Worm (Caenorhabditis elegans): Measurements from ENCODE around the gene F45E6.1.

The F45E6.1 gene

ce11 chrX:12477341-12477740 lies at the start of gene F45E6.1:
TSS of gene F45E6.1 (minus strand) at chrX:12477441.
- no peak for TF ChIP-seq tbx-37 (GFP tag; conservative IDR thresholded peaks at IDR 0.05)
- no peak for TF ChIP-seq sea-1 (GFP tag; conservative IDR thresholded peaks at IDR 0.05)
- no peak for TF ChIP-seq tra-4 (tag; optimal IDR thresholded peaks at IDR 0.05)
- no peak for TF ChIP-seq ama-1 (optimal IDR thresholded peaks at IDR 0.05)
- TF ChIP-seq hmg-4 (GFP tag; optimal IDR thresholded peaks at IDR 0.05): no peak
- TF ChIP-seq ets-7 (tag; optimal IDR thresholded peaks at IDR 0.05): no peak
- TF ChIP-seq ceh-13 (GFP tag; optimal IDR thresholded peaks at IDR 0.05): no peak
- no peak for TF ChIP-seq flt-1 (GFP tag; IDR thresholded peaks at IDR 0.05)
- no peak for TF ChIP-seq scrt-1 (GFP tag; IDR thresholded peaks at IDR 0.05)
- TF ChIP-seq tbx-11 (GFP tag; IDR thresholded peaks at IDR 0.05): no peak
- no peak for TF ChIP-seq hmbx-1 (tag; optimal IDR thresholded peaks at IDR 0.05)
- TF ChIP-seq F13C5.2 (tag; optimal IDR thresholded peaks at IDR 0.05): no peak
- TF ChIP-seq aly-1 (tag; optimal IDR thresholded peaks at IDR 0.05): no peak

ce11 chrX:12525359-12525839 lies 48.2 kb upstream of the F45E6.1 start, which contains the start of gene scd-1:
TSS of gene scd-1 (minus strand) at chrX:12525789.
- TF ChIP-seq pes-1 (GFP tag; IDR thresholded peaks at IDR 0.05) (no peak), ceh-13 (GFP tag; optimal IDR thresholded peaks at IDR 0.05) (no peak), sea-1 (GFP tag; conservative IDR thresholded peaks at IDR 0.05) (no peak), hmbx-1 (tag; optimal IDR thresholded peaks at IDR 0.05) (no peak), B0310.2 (tag; optimal IDR thresholded peaks at IDR 0.05) (no peak), flt-1 (GFP tag; IDR thresholded peaks at IDR 0.05) (no peak), hnd-1 (tag; optimal IDR thresholded peaks at IDR 0.05) (no peak)

- TF ChIP-seq pes-1 (GFP tag; IDR thresholded peaks at IDR 0.05) (no peak), ceh-36 (tag; optimal IDR thresholded peaks at IDR 0.05) (peak; percentile 28)
Observed at ce11 chrX:12524514-12524913, 47.3 kb upstream of the F45E6.1 start.

ce11 chrX:12523071-12523483 lies 45.8 kb upstream of the F45E6.1 start:
- TF ChIP-seq hnd-1 (tag; optimal IDR thresholded peaks at IDR 0.05) (no peak), ets-7 (tag; optimal IDR thresholded peaks at IDR 0.05) (no peak), tbx-11 (GFP tag; IDR thresholded peaks at IDR 0.05) (no peak), pes-1 (GFP tag; IDR thresholded peaks at IDR 0.05) (no peak), scrt-1 (GFP tag; IDR thresholded peaks at IDR 0.05) (no peak), flt-1 (GFP tag; IDR thresholded peaks at IDR 0.05) (no peak), ceh-13 (GFP tag; optimal IDR thresholded peaks at IDR 0.05) (no peak), F13C5.2 (tag; optimal IDR thresholded peaks at IDR 0.05) (no peak), tbx-37 (GFP tag; conservative IDR thresholded peaks at IDR 0.05) (no peak), ceh-36 (tag; optimal IDR thresholded peaks at IDR 0.05) (no peak), B0310.2 (tag; optimal IDR thresholded peaks at IDR 0.05) (no peak), tra-4 (tag; optimal IDR thresholded peaks at IDR 0.05) (no peak), hmg-4 (GFP tag; optimal IDR thresholded peaks at IDR 0.05) (no peak), sea-1 (GFP tag; conservative IDR thresholded peaks at IDR 0.05) (no peak), aly-1 (tag; optimal IDR thresholded peaks at IDR 0.05) (no peak), hmbx-1 (tag; optimal IDR thresholded peaks at IDR 0.05) (no peak), ama-1 (optimal IDR thresholded peaks at IDR 0.05) (no peak)

ce11 chrX:12518982-12519381 lies 41.7 kb upstream of the F45E6.1 start:
- TF ChIP-seq pes-1 (GFP tag; IDR thresholded peaks at IDR 0.05) (no peak), aly-1 (tag; optimal IDR thresholded peaks at IDR 0.05) (no peak), hnd-1 (tag; optimal IDR thresholded peaks at IDR 0.05) (no peak), F13C5.2 (tag; optimal IDR thresholded peaks at IDR 0.05) (no peak), tbx-11 (GFP tag; IDR thresholded peaks at IDR 0.05) (no peak), flt-1 (GFP tag; IDR thresholded peaks at IDR 0.05) (no peak), ceh-13 (GFP tag; optimal IDR thresholded peaks at IDR 0.05) (no peak), B0310.2 (tag; optimal IDR thresholded peaks at IDR 0.05) (no peak), sea-1 (GFP tag; conservative IDR thresholded peaks at IDR 0.05) (no peak), scrt-1 (GFP tag; IDR thresholded peaks at IDR 0.05) (no peak), ets-7 (tag; optimal IDR thresholded peaks at IDR 0.05) (no peak), ceh-36 (tag; optimal IDR thresholded peaks at IDR 0.05) (no peak), hmg-4 (GFP tag; optimal IDR thresholded peaks at IDR 0.05) (no peak), tra-4 (tag; optimal IDR thresholded peaks at IDR 0.05) (no peak), ama-1 (optimal IDR thresholded peaks at IDR 0.05) (no peak), tbx-37 (GFP tag; conservative IDR thresholded peaks at IDR 0.05) (no peak), hmbx-1 (tag; optimal IDR thresholded peaks at IDR 0.05) (no peak)

ce11 chrX:12518469-12518868 lies 41.2 kb upstream of the F45E6.1 start:
- no peak for TF ChIP-seq ceh-13 (GFP tag; optimal IDR thresholded peaks at IDR 0.05)
- no peak for TF ChIP-seq F13C5.2 (tag; optimal IDR thresholded peaks at IDR 0.05)
- no peak for TF ChIP-seq pes-1 (GFP tag; IDR thresholded peaks at IDR 0.05)
- no peak for TF ChIP-seq tbx-37 (GFP tag; conservative IDR thresholded peaks at IDR 0.05)
- no peak for TF ChIP-seq tra-4 (tag; optimal IDR thresholded peaks at IDR 0.05)
- no peak for TF ChIP-seq ets-7 (tag; optimal IDR thresholded peaks at IDR 0.05)
- TF ChIP-seq sea-1 (GFP tag; conservative IDR thresholded peaks at IDR 0.05): no peak
- no peak for TF ChIP-seq tbx-11 (GFP tag; IDR thresholded peaks at IDR 0.05)
- TF ChIP-seq B0310.2 (tag; optimal IDR thresholded peaks at IDR 0.05): no peak
- no peak for TF ChIP-seq hnd-1 (tag; optimal IDR thresholded peaks at IDR 0.05)

ce11 chrX:12517886-12518285 lies 40.6 kb upstream of the F45E6.1 start:
- TF ChIP-seq flt-1 (GFP tag; IDR thresholded peaks at IDR 0.05): no peak
- TF ChIP-seq scrt-1 (GFP tag; IDR thresholded peaks at IDR 0.05): no peak
- no peak for TF ChIP-seq ceh-13 (GFP tag; optimal IDR thresholded peaks at IDR 0.05)
- no peak for TF ChIP-seq F13C5.2 (tag; optimal IDR thresholded peaks at IDR 0.05)
- TF ChIP-seq aly-1 (tag; optimal IDR thresholded peaks at IDR 0.05): no peak
- TF ChIP-seq ceh-36 (tag; optimal IDR thresholded peaks at IDR 0.05): no peak
- TF ChIP-seq B0310.2 (tag; optimal IDR thresholded peaks at IDR 0.05): no peak
- TF ChIP-seq tbx-37 (GFP tag; conservative IDR thresholded peaks at IDR 0.05): no peak
- TF ChIP-seq hnd-1 (tag; optimal IDR thresholded peaks at IDR 0.05): no peak
- no peak for TF ChIP-seq hmbx-1 (tag; optimal IDR thresholded peaks at IDR 0.05)

- TF ChIP-seq flt-1 (GFP tag; IDR thresholded peaks at IDR 0.05): no peak
- no peak for TF ChIP-seq ceh-13 (GFP tag; optimal IDR thresholded peaks at IDR 0.05)
- no peak for TF ChIP-seq pes-1 (GFP tag; IDR thresholded peaks at IDR 0.05)
- no peak for TF ChIP-seq hmbx-1 (tag; optimal IDR thresholded peaks at IDR 0.05)
- no peak for TF ChIP-seq ceh-36 (tag; optimal IDR thresholded peaks at IDR 0.05)
- no peak for TF ChIP-seq sea-1 (GFP tag; conservative IDR thresholded peaks at IDR 0.05)
- no peak for TF ChIP-seq F13C5.2 (tag; optimal IDR thresholded peaks at IDR 0.05)
- no peak for TF ChIP-seq aly-1 (tag; optimal IDR thresholded peaks at IDR 0.05)
- no peak for TF ChIP-seq tbx-37 (GFP tag; conservative IDR thresholded peaks at IDR 0.05)
- no peak for TF ChIP-seq B0310.2 (tag; optimal IDR thresholded peaks at IDR 0.05)
- no peak for TF ChIP-seq scrt-1 (GFP tag; IDR thresholded peaks at IDR 0.05)
- TF ChIP-seq tbx-11 (GFP tag; IDR thresholded peaks at IDR 0.05): no peak
- no peak for TF ChIP-seq ets-7 (tag; optimal IDR thresholded peaks at IDR 0.05)
- no peak for TF ChIP-seq hmg-4 (GFP tag; optimal IDR thresholded peaks at IDR 0.05)
- no peak for TF ChIP-seq hnd-1 (tag; optimal IDR thresholded peaks at IDR 0.05)
- TF ChIP-seq ama-1 (optimal IDR thresholded peaks at IDR 0.05): no peak
- no peak for TF ChIP-seq tra-4 (tag; optimal IDR thresholded peaks at IDR 0.05)
Observed at ce11 chrX:12517307-12517706, 40.1 kb upstream of the F45E6.1 start.
